Fruit fly (Drosophila melanogaster): ENCODE results near the gene Mnt.
A peak's percentile ranks its signal among the peaks of the same experiment; 100 is the strongest.

Mnt gene

DNA sequence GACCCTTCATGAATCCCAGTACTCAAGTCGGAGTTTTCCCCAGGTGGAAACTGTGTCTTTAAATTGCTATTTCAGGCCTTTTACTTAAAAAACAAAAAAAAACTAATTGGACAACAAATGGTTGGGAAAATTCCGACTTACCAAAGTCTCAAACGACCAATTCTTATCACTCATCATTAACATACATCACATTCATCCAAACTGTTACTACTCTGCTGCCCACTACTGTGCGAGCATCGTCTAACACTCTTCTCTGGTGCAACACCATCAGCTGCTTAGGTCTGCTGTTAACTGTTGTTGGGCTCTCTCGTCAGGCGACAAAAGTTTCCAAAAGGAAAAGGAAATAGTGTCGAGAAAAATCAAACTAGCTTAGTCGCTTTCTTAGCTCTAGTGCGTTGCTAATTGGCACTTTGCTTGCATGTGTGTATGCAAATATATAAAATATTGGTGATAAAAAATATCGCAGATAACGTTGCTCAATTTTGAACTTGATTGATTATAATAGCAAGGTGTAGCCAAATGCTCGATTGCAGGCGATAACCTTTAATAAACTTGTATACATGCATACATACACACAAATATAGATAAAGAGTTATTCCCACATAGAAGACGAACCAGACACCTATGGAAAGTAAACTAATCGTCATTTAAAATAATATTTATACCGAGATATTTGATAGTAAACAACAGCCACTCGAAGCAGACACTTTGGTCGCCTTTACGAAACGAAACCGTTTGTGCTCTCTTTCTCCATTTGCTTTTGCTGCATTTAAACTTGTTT, 22.6 kb downstream of the Mnt start (continued):
- TF ChIP-seq Dad (GFP tag; optimal IDR thresholded peaks at IDR 0.05) (peak; percentile 6), ranshi (GFP tag; IDR thresholded peaks at IDR 0.05) (no peak), zfh1 (GFP tag; IDR thresholded peaks at IDR 0.05) (no peak), Kr (GFP tag; optimal IDR thresholded peaks at IDR 0.05) (no peak), trem (tag; optimal IDR thresholded peaks at IDR 0.05) (peak; percentile 29), CG1603 (tag; optimal IDR thresholded peaks at IDR 0.05) (peak; percentile 45), CoRest (tag; optimal IDR thresholded peaks at IDR 0.05) (peak; percentile 73), CG7786 (GFP tag; optimal IDR thresholded peaks at IDR 0.05) (peak; percentile 43), cwo (GFP tag; optimal IDR thresholded peaks at IDR 0.05) (no peak), Ravus (GFP tag; IDR thresholded peaks at IDR 0.05) (no peak), wdn (GFP tag; IDR thresholded peaks at IDR 0.05) (no peak), Scr (GFP tag; IDR thresholded peaks at IDR 0.05; ENCODE audit: partially characterized antibody) (no peak), Drgx (GFP tag; IDR thresholded peaks at IDR 0.05) (no peak), Xrp1 (GFP tag; IDR thresholded peaks at IDR 0.05) (peak; percentile 71), bowl (GFP tag; IDR thresholded peaks at IDR 0.05) (no peak), Hsf (GFP tag; optimal IDR thresholded peaks at IDR 0.05) (peak; percentile 42), amos (GFP tag; IDR thresholded peaks at IDR 0.05; ENCODE audit: partially characterized antibody) (no peak), Dfd (GFP tag; optimal IDR thresholded peaks at IDR 0.05) (no peak), HmgZ (tag; optimal IDR thresholded peaks at IDR 0.05) (peak; percentile 11), CG17829 (tag; optimal IDR thresholded peaks at IDR 0.05) (peak; percentile 55), D19B (GFP tag; optimal IDR thresholded peaks at IDR 0.05) (no peak), HLH54F (GFP tag; optimal IDR thresholded peaks at IDR 0.05) (peak; percentile 28), dati (GFP tag; IDR thresholded peaks at IDR 0.05) (no peak), br (optimal IDR thresholded peaks at IDR 0.05) (no peak), Jarid2 (GFP tag; optimal IDR thresholded peaks at IDR 0.05) (no peak), tin (GFP tag; optimal IDR thresholded peaks at IDR 0.05) (peak; percentile 42), al (GFP tag; IDR thresholded peaks at IDR 0.05) (no peak), Stat92E (GFP tag; optimal IDR thresholded peaks at IDR 0.05) (no peak), CG10366 (GFP tag; IDR thresholded peaks at IDR 0.05) (peak; percentile 32; the same call in 1 of the 2 replicates), Hmx (GFP tag; optimal IDR thresholded peaks at IDR 0.05) (no peak), Fer3 (tag; optimal IDR thresholded peaks at IDR 0.05) (no peak), sisA (GFP tag; IDR thresholded peaks at IDR 0.05) (no peak; the same call in 1 of the 2 replicates), BtbVII (GFP tag; optimal IDR thresholded peaks at IDR 0.05) (no peak), CG2889 (GFP tag; IDR thresholded peaks at IDR 0.05) (no peak), bsh (GFP tag; optimal IDR thresholded peaks at IDR 0.05) (peak; percentile 56 to 64), CG3407 (GFP tag; optimal IDR thresholded peaks at IDR 0.05) (peak; percentile 28), vfl (GFP tag; optimal IDR thresholded peaks at IDR 0.05) (no peak), hkb (optimal IDR thresholded peaks at IDR 0.05) (no peak), hkb (GFP tag; IDR thresholded peaks at IDR 0.05) (no peak), Hr51 (GFP tag; optimal IDR thresholded peaks at IDR 0.05) (peak in 1 of 2 experiments; percentile 70), CG14050 (GFP tag; IDR thresholded peaks at IDR 0.05) (0 out of 3 replicates have a peak, but pooled peaks have one; percentile 14), CG17186 (GFP tag; optimal IDR thresholded peaks at IDR 0.05) (peak; percentile 2), h (optimal IDR thresholded peaks at IDR 0.05) (no peak), CG8290 (GFP tag; optimal IDR thresholded peaks at IDR 0.05) (peak; percentile 23), CG8290 (tag; optimal IDR thresholded peaks at IDR 0.05) (peak in 1 of 2 experiments; percentile 13), CG3847 (GFP tag; IDR thresholded peaks at IDR 0.05) (no peak), Asciz (GFP tag; optimal IDR thresholded peaks at IDR 0.05) (peak; percentile 41), pb (GFP tag; optimal IDR thresholded peaks at IDR 0.05) (no peak), Bgb (GFP tag; IDR thresholded peaks at IDR 0.05; ENCODE audit: partially characterized antibody) (no peak), H15 (GFP tag; IDR thresholded peaks at IDR 0.05) (no peak), Oli (tag; optimal IDR thresholded peaks at IDR 0.05) (peak; percentile 74)
